Fruit fly (Drosophila melanogaster) whole organism, embryonic: ENCODE data around the gene CG43051.
A peak's percentile ranks its signal among the peaks of the same experiment; 100 is the strongest.

ENCODE experiments used
- Ada2b ChIP-seq: fragments of 200-800 bp; sonication (Bioruptor generic); IDR thresholded peaks from 2 replicates; pipeline ENCODE4 v1.3.6; 2022; ENCODE audit warnings: missing biosample characterization, missing genetic modification characterization
- Bteb2 ChIP-seq: fragments of 200-800 bp; sonication (Bioruptor generic); optimal IDR thresholded peaks from 2 replicates; lab custom pipeline; 2016; ENCODE audit warnings: missing biosample characterization, missing genetic modification characterization
- CG1024 ChIP-seq: fragments of 200-800 bp; sonication (Bioruptor generic); IDR thresholded peaks from 2 replicates; pipeline ENCODE4 v1.3.6; 2022; ENCODE audit warnings: missing biosample characterization, missing genetic modification characterization
- CG11504 ChIP-seq: fragments of 200-800 bp; sonication (Bioruptor generic); optimal IDR thresholded peaks from 3 replicates; lab custom pipeline; 2019; ENCODE audit warnings: missing biosample characterization, mild to moderate bottlenecking, missing genetic modification characterization, moderate library complexity
- CG11560 ChIP-seq: fragments of 200-800 bp; sonication (Bioruptor generic); IDR thresholded peaks from 3 replicates; pipeline ENCODE4 v1.3.6; 2022; ENCODE audit warnings: missing biosample characterization, missing genetic modification characterization
- CG11723 ChIP-seq: fragments of 200-800 bp; sonication (Bioruptor generic); optimal IDR thresholded peaks from 2 replicates; lab custom pipeline; 2017; ENCODE audit warnings: missing biosample characterization, mild to moderate bottlenecking, missing genetic modification characterization
- CG12071 ChIP-seq: fragments of 200-800 bp; sonication (Bioruptor generic); optimal IDR thresholded peaks from 3 replicates; lab custom pipeline; 2018; ENCODE audit warnings: missing biosample characterization, mild to moderate bottlenecking, missing genetic modification characterization
- CG14441 ChIP-seq: fragments of 200-800 bp; sonication (Bioruptor generic); IDR thresholded peaks from 2 replicates; pipeline ENCODE4 v1.3.6; 2022; ENCODE audit warnings: missing biosample characterization, missing genetic modification characterization
- CG14965 ChIP-seq: fragments of 200-800 bp; sonication (Bioruptor generic); optimal IDR thresholded peaks from 2 replicates; lab custom pipeline; 2016; ENCODE audit warnings: missing biosample characterization, missing genetic modification characterization, borderline replicate concordance
- CG1603 ChIP-seq: fragments of 200-800 bp; sonication (Bioruptor generic); optimal IDR thresholded peaks from 2 replicates; lab custom pipeline; 2019; ENCODE audit warnings: missing biosample characterization, mild to moderate bottlenecking, missing genetic modification characterization, moderate library complexity
- CG17186 ChIP-seq: fragments of 200-800 bp; sonication (Bioruptor generic); optimal IDR thresholded peaks from 3 replicates; lab custom pipeline; 2017; ENCODE audit warnings: missing biosample characterization, missing genetic modification reagents, missing genetic modification characterization
- CG17385 ChIP-seq: fragments of 200-800 bp; sonication (Bioruptor generic); optimal IDR thresholded peaks from 3 replicates; lab custom pipeline; 2018; ENCODE audit warnings: missing biosample characterization, mild to moderate bottlenecking, missing genetic modification characterization
- CG18011 ChIP-seq: fragments of 200-800 bp; sonication (Bioruptor generic); optimal IDR thresholded peaks from 2 replicates; lab custom pipeline; 2017; ENCODE audit warnings: missing biosample characterization, missing genetic modification characterization, mild to moderate bottlenecking, moderate library complexity, missing genotype
- CG2678 ChIP-seq: fragments of 200-800 bp; sonication (Bioruptor generic); optimal IDR thresholded peaks from 3 replicates; lab custom pipeline; 2019; ENCODE audit warnings: missing biosample characterization, mild to moderate bottlenecking, missing genetic modification characterization, moderate library complexity
- CG2875 ChIP-seq: fragments of 200-800 bp; sonication (Bioruptor generic); optimal IDR thresholded peaks from 2 replicates; lab custom pipeline; 2017; ENCODE audit warnings: missing biosample characterization, mild to moderate bottlenecking, missing genetic modification characterization, missing genetic modification reagents
- CG30403 ChIP-seq: fragments of 200-800 bp; sonication (Bioruptor generic); optimal IDR thresholded peaks from 3 replicates; lab custom pipeline; 2016; ENCODE audit warnings: missing biosample characterization, missing genetic modification characterization
- CG34224 ChIP-seq: fragments of 200-800 bp; sonication (Bioruptor generic); IDR thresholded peaks from 3 replicates; pipeline ENCODE4 v1.3.6; 2022; ENCODE audit warnings: missing biosample characterization, missing genetic modification characterization; ENCODE audit not compliant: partially characterized antibody
- CG3726 ChIP-seq: fragments of 200-800 bp; sonication (Bioruptor generic); IDR thresholded peaks from 3 replicates; pipeline ENCODE4, ENCODE4 v1.3.6; 2022; ENCODE audit warnings: missing biosample characterization, missing genetic modification characterization
- CG6254 ChIP-seq: fragments of 200-800 bp; sonication (Bioruptor generic); optimal IDR thresholded peaks from 3 replicates; lab custom pipeline; 2017; ENCODE audit warnings: mild to moderate bottlenecking, missing biosample characterization, missing genetic modification reagents, missing genetic modification characterization
- CHES-1-like ChIP-seq: fragments of 200-800 bp; sonication (Bioruptor generic); optimal IDR thresholded peaks from 2 replicates; lab custom pipeline; 2016; ENCODE audit warnings: missing biosample characterization, missing genetic modification characterization
- D ChIP-seq, 2 experiments: fragments of 200-800 bp in 1 of 2; fragments of >200 bp in 1 of 2; sonication (Bioruptor generic) in 1 of 2; optimal IDR thresholded peaks; 2 replicates in 1 of 2; 3 replicates in 1 of 2; lab custom pipeline; 2017; ENCODE audit warnings: mild to moderate bottlenecking in 1 of 2, missing biosample characterization in 1 of 2, missing genetic modification characterization in 1 of 2, missing genetic modification reagents in 1 of 2
- E2f1 ChIP-seq: fragments of 200-800 bp; sonication (Bioruptor generic); IDR thresholded peaks from 2 replicates; pipeline ENCODE4 v1.3.6; 2022; ENCODE audit warnings: missing biosample characterization, missing genetic modification characterization
- Elba2 ChIP-seq: fragments of 200-800 bp; sonication (Bioruptor generic); optimal IDR thresholded peaks from 3 replicates; lab custom pipeline; 2016; ENCODE audit warnings: missing biosample characterization, missing genetic modification characterization
- Gug ChIP-seq: fragments of 200-800 bp; sonication (Bioruptor generic); IDR thresholded peaks from 4 replicates; pipeline ENCODE4 v1.3.6; 2022; ENCODE audit warnings: missing biosample characterization, missing genetic modification characterization
- H15 ChIP-seq: fragments of 200-800 bp; sonication (Bioruptor generic); IDR thresholded peaks from 3 replicates; pipeline ENCODE4 v1.3.6; 2022; ENCODE audit warnings: missing biosample characterization, missing genetic modification characterization
- Hey ChIP-seq: fragments of 200-800 bp; sonication (Bioruptor generic); optimal IDR thresholded peaks from 3 replicates; lab custom pipeline; 2018; ENCODE audit warnings: missing biosample characterization, mild to moderate bottlenecking, missing genetic modification characterization
- Hsf ChIP-seq: fragments of 200-800 bp; sonication (Bioruptor generic); optimal IDR thresholded peaks from 3 replicates; lab custom pipeline; 2016; ENCODE audit warnings: missing biosample characterization, missing genetic modification characterization
- MTF-1 ChIP-seq: fragments of 200-800 bp; sonication (Bioruptor generic); optimal IDR thresholded peaks from 2 replicates; lab custom pipeline; 2018; ENCODE audit warnings: missing biosample characterization, mild to moderate bottlenecking, missing genetic modification characterization, borderline replicate concordance
- Max ChIP-seq: fragments of 200-800 bp; sonication (Bioruptor generic); optimal IDR thresholded peaks from 2 replicates; lab custom pipeline; 2016; ENCODE audit warnings: missing biosample characterization, mild to moderate bottlenecking, missing genetic modification characterization
- Neu2 ChIP-seq: fragments of 200-800 bp; sonication (Bioruptor generic); optimal IDR thresholded peaks from 3 replicates; lab custom pipeline; 2016; ENCODE audit warnings: missing biosample characterization, missing genetic modification characterization, borderline replicate concordance
- Opbp ChIP-seq: fragments of 200-800 bp; sonication (Bioruptor generic); IDR thresholded peaks from 3 replicates; pipeline ENCODE4 v1.3.6; 2022; ENCODE audit warnings: missing biosample characterization, missing genetic modification characterization; ENCODE audit not compliant: partially characterized antibody
- Poxn ChIP-seq: fragments of 200-800 bp; sonication (Bioruptor generic); IDR thresholded peaks from 2 replicates; pipeline ENCODE4 v1.3.6; 2022; ENCODE audit warnings: missing biosample characterization, missing genetic modification characterization
- Sry-β ChIP-seq: fragments of 200-800 bp; sonication (Bioruptor generic); optimal IDR thresholded peaks from 2 replicates; lab custom pipeline; 2018; ENCODE audit warnings: missing biosample characterization, mild to moderate bottlenecking, missing genetic modification characterization, moderate library complexity
- Tbp ChIP-seq: fragments of >200 bp; optimal IDR thresholded peaks from 2 replicates; lab custom pipeline; 2018; ENCODE audit warnings: missing biosample characterization, missing genetic modification characterization
- da ChIP-seq: fragments of 200-800 bp; sonication (Bioruptor generic); optimal IDR thresholded peaks from 2 replicates; lab custom pipeline; 2016; ENCODE audit warnings: missing biosample characterization, missing genetic modification characterization
- en ChIP-seq: fragments of 200-800 bp; sonication (Bioruptor generic); optimal IDR thresholded peaks from 2 replicates; lab custom pipeline; 2016; ENCODE audit warnings: missing biosample characterization, missing genetic modification characterization
- ftz-f1 ChIP-seq: fragments of 200-800 bp; sonication (Bioruptor generic); optimal IDR thresholded peaks from 2 replicates; lab custom pipeline; 2016; ENCODE audit warnings: missing biosample characterization, missing genetic modification characterization
- gfzf ChIP-seq: fragments of 200-800 bp; sonication (Bioruptor generic); optimal IDR thresholded peaks from 2 replicates; lab custom pipeline; 2016; ENCODE audit warnings: missing biosample characterization, mild to moderate bottlenecking, missing genetic modification characterization, moderate library complexity
- grn ChIP-seq: fragments of 200-800 bp; sonication (Bioruptor generic); optimal IDR thresholded peaks from 3 replicates; lab custom pipeline; 2017; ENCODE audit warnings: missing biosample characterization, missing genetic modification characterization
- kni ChIP-seq: fragments of 200-800 bp; sonication (Bioruptor generic); optimal IDR thresholded peaks from 3 replicates; lab custom pipeline; 2017; ENCODE audit warnings: mild to moderate bottlenecking, missing biosample characterization, missing genetic modification reagents, missing genetic modification characterization
- org-1 ChIP-seq: fragments of 200-800 bp; sonication (Bioruptor generic); optimal IDR thresholded peaks from 2 replicates; lab custom pipeline; 2017; ENCODE audit warnings: missing biosample characterization, missing genetic modification characterization
- rib ChIP-seq: fragments of 200-800 bp; sonication (Bioruptor generic); IDR thresholded peaks from 2 replicates; pipeline ENCODE4 v1.3.6; 2022; ENCODE audit warnings: missing biosample characterization, missing genetic modification characterization
- sc ChIP-seq, 3 experiments: fragments of >200 bp in 2 of 3; fragments of 200-800 bp in 1 of 3; sonication (Bioruptor generic) in 1 of 3; optimal IDR thresholded peaks; 2 replicates in 2 of 3; 3 replicates in 1 of 3; lab custom pipeline; 2017; ENCODE audit warnings: mild to moderate bottlenecking in 1 of 3, missing biosample characterization in 1 of 3, missing genetic modification characterization in 1 of 3, missing genetic modification reagents in 1 of 3
- sens ChIP-seq: fragments of 200-800 bp; sonication (Bioruptor generic); peaks from one replicate; lab custom pipeline; 2016; ENCODE audit warnings: missing biosample characterization, missing genetic modification characterization
- sna ChIP-seq: fragments of 200-800 bp; sonication (Bioruptor generic); IDR thresholded peaks from 2 replicates; pipeline ENCODE4 v1.3.6; 2022; ENCODE audit warnings: missing biosample characterization, missing genetic modification characterization; ENCODE audit not compliant: partially characterized antibody
- yki ChIP-seq: fragments of >200 bp; optimal IDR thresholded peaks from 3 replicates; lab custom pipeline; 2018
- zen ChIP-seq: fragments of 200-800 bp; sonication (Bioruptor generic); optimal IDR thresholded peaks from 3 replicates; lab custom pipeline; 2018; ENCODE audit warnings: missing biosample characterization, mild to moderate bottlenecking, missing genetic modification characterization, moderate library complexity

Gene CG43051

DNA sequence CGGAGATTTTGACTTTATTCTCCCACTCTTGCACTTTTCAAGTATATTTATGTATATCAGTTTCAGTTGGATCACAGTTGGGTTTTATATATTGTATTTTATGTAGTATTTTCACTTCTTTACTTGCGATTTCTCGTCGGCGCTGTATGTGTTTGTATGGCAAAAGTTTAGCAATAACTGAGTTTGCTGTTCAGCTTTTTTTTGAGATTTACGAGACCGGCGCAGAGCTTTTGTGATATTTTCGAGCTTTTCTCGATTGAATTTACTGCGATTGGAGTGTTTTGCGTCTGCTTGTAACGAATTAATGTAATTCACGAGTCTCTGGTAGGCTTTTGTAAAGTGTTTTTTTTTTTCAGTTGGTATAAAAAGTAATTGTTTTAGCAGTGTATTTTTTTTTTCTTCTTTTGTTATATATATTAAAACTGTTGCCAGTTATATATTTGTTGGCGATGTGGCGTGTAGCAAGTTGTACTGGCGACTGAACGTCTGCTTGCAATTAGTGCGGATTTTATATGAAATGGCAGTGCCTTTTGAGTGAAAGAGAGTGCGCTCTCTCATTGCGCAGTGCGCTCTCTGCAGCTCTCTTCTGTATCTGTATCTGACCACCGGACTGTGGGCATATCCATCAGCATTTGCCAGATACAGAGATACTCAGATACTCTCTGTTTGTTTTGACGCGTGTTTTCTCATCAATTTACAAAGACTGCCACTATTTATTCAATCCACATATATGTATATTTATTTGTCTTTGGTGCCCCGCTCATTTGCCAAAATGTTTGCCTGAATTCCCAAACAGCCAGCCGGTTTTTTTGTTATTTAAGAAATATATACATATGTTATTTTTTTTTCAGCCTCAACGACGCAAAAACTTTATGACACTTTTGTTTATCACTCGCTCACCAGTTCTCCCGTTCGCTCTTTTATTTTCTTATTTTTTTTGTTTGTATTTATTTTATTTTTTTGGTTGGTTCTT lies 46.7 kb upstream of the CG43051 start (continued):
- no peak for TF ChIP-seq ftz-f1 (GFP tag; lab: Kevin White, UChicago)
- TF ChIP-seq Ada2b (GFP tag; lab: Robert Waterston, UW) = 0 out of 2 replicates have a peak, but pooled peaks have one; percentile 7
- TF ChIP-seq CG2678 (tag; lab: Kevin White, UChicago) = peak; percentile 79
- peak; percentile 60 for TF ChIP-seq Tbp (GFP tag; lab: Kevin White, UChicago)
- no peak for TF ChIP-seq sna
- TF ChIP-seq CG17186 (GFP tag; lab: Kevin White, UChicago) = no peak
- TF ChIP-seq CG1603 (tag; lab: Kevin White, UChicago) = peak; percentile 26
- no peak for TF ChIP-seq Neu2 (GFP tag; lab: Kevin White, UChicago)
- no peak for TF ChIP-seq sc (optimal IDR thresholded peaks at IDR 0.05; lab: Kevin White, UChicago)
- TF ChIP-seq sc (GFP tag; optimal IDR thresholded peaks at IDR 0.05; lab: Kevin White, UChicago) = peak; percentile 13
- TF ChIP-seq Bteb2 = no peak
- TF ChIP-seq zen (tag; lab: Kevin White, UChicago) = peak; percentile 76
- peak; percentile 46 for TF ChIP-seq CG11504 (tag; lab: Kevin White, UChicago)
- TF ChIP-seq CHES-1-like (GFP tag; lab: Kevin White, UChicago) = no peak
- no peak for TF ChIP-seq Gug
- TF ChIP-seq CG2875 (GFP tag; lab: Kevin White, UChicago) = peak; percentile 72
- TF ChIP-seq CG12071 (GFP tag; lab: Kevin White, UChicago) = peak; percentile 77
- TF ChIP-seq CG11723 (GFP tag; lab: Kevin White, UChicago) = peak; percentile 42
- TF ChIP-seq CG14441 (GFP tag; lab: Robert Waterston, UW) = 0 out of 2 replicates have a peak, but pooled peaks have one; percentile 17
- TF ChIP-seq kni (GFP tag; lab: Kevin White, UChicago) = peak; percentile 82
- no peak for TF ChIP-seq da
- no peak for TF ChIP-seq H15 (GFP tag; lab: Robert Waterston, UW)
- no peak for TF ChIP-seq CG11560 (tag; lab: Robert Waterston, UW)
- peak; percentile 69 for TF ChIP-seq MTF-1 (GFP tag; lab: Kevin White, UChicago)
- TF ChIP-seq D (optimal IDR thresholded peaks at IDR 0.05; lab: Kevin White, UChicago) = no peak
- peak; percentile 38 for TF ChIP-seq D (GFP tag; optimal IDR thresholded peaks at IDR 0.05; lab: Kevin White, UChicago)
- peak; percentile 46; the same call in 2 of the 3 replicates for TF ChIP-seq CG34224 (GFP tag; lab: Robert Waterston, UW)
- TF ChIP-seq en (GFP tag; lab: Kevin White, UChicago) = no peak
- peak; percentile 73 for TF ChIP-seq Hey
- peak; percentile 67 for TF ChIP-seq org-1 (GFP tag; lab: Kevin White, UChicago)
- TF ChIP-seq grn (GFP tag; lab: Kevin White, UChicago) = peak; percentile 35
- peak; percentile 85 for TF ChIP-seq rib (GFP tag; lab: Robert Waterston, UW)
- TF ChIP-seq Hsf = no peak
- TF ChIP-seq CG3726 = no peak
- TF ChIP-seq CG6254 (GFP tag; lab: Kevin White, UChicago) = peak; percentile 51
- TF ChIP-seq CG30403 (GFP tag; lab: Kevin White, UChicago) = no peak
- no peak for TF ChIP-seq gfzf
- TF ChIP-seq Sry-β (GFP tag; lab: Kevin White, UChicago) = no peak
- TF ChIP-seq CG14965 (GFP tag; lab: Kevin White, UChicago) = no peak
- peak; percentile 88 for TF ChIP-seq CG18011 (GFP tag; lab: Kevin White, UChicago)
- TF ChIP-seq CG17385 (GFP tag; lab: Kevin White, UChicago) = peak; percentile 70
- TF ChIP-seq Poxn (GFP tag; lab: Robert Waterston, UW) = no peak
- peak; percentile 75 for TF ChIP-seq Max (GFP tag; lab: Kevin White, UChicago)
- no peak for TF ChIP-seq E2f1
- TF ChIP-seq sens (GFP tag; lab: Kevin White, UChicago) = peak; percentile 62
- 0 out of 3 replicates have a peak, but pooled peaks have one; percentile 22 for TF ChIP-seq Opbp (GFP tag; lab: Robert Waterston, UW)
- TF ChIP-seq Elba2 = no peak
- peak; percentile 38; the same call in 1 of the 2 replicates for TF ChIP-seq CG1024
- peak; percentile 99 for TF ChIP-seq yki (lab: Kevin White, UChicago)
